Worm (Caenorhabditis elegans): ENCODE data around the gene cdr-4.

- TF ChIP-seq unc-62 (GFP tag; optimal IDR thresholded peaks at IDR 0.05) (no peak), ceh-43 (GFP tag; optimal IDR thresholded peaks at IDR 0.05) (no peak), ceh-39 (tag; optimal IDR thresholded peaks at IDR 0.05) (no peak), elt-1 (tag; optimal IDR thresholded peaks at IDR 0.05; ENCODE audit: borderline replicate concordance, insufficient read depth) (peak; percentile 12), M03D4.4 (tag; optimal IDR thresholded peaks at IDR 0.05) (no peak), elt-3 (tag; optimal IDR thresholded peaks at IDR 0.05) (no peak), nhr-76 (tag; optimal IDR thresholded peaks at IDR 0.05) (no peak)
These were observed 3.5 kb upstream of the cdr-4 start, which contains the start of gene cdr-7 for ce11 chrV:12411909-12412308.
